Fruit fly (Drosophila melanogaster) whole organism, adult: Measurements from ENCODE around the gene GstD6.

Experiments used
- CG11617 ChIP-seq: fragments of 200-800 bp; sonication (Bioruptor generic); optimal IDR thresholded peaks from 2 replicates; lab custom pipeline; 2017; ENCODE audit warnings: mild to moderate bottlenecking, missing biosample characterization, missing genetic modification reagents, missing genetic modification characterization
- CG1620 ChIP-seq: fragments of 200-800 bp; sonication (Bioruptor generic); optimal IDR thresholded peaks from 2 replicates; lab custom pipeline; 2016; ENCODE audit warnings: missing biosample characterization, missing genetic modification characterization
- CG33017 ChIP-seq: fragments of 200-800 bp; sonication (Bioruptor generic); optimal IDR thresholded peaks from 2 replicates; lab custom pipeline; 2018; ENCODE audit warnings: missing biosample characterization, mild to moderate bottlenecking, missing genetic modification characterization, moderate library complexity
- CG7045 ChIP-seq: fragments of 200-800 bp; sonication (Bioruptor generic); optimal IDR thresholded peaks from 2 replicates; lab custom pipeline; 2017; ENCODE audit warnings: missing biosample characterization, mild to moderate bottlenecking, missing genetic modification characterization
- Crg-1 ChIP-seq: fragments of 200-800 bp; sonication (Bioruptor generic); optimal IDR thresholded peaks from 2 replicates; lab custom pipeline; 2016; ENCODE audit warnings: missing biosample characterization, missing genetic modification characterization
- bab1 ChIP-seq: fragments of 200-800 bp; sonication (Bioruptor generic); optimal IDR thresholded peaks from 3 replicates; lab custom pipeline; 2019; ENCODE audit warnings: missing biosample characterization, mild to moderate bottlenecking, missing genetic modification characterization, moderate library complexity
- cic ChIP-seq: fragments of 200-800 bp; sonication (Bioruptor generic); optimal IDR thresholded peaks from 2 replicates; lab custom pipeline; 2017; ENCODE audit warnings: missing biosample characterization, mild to moderate bottlenecking, missing genetic modification characterization, moderate library complexity
- ovo ChIP-seq: fragments of 200-800 bp; sonication (Bioruptor generic); optimal IDR thresholded peaks from 2 replicates; lab custom pipeline; 2016; ENCODE audit warnings: missing biosample characterization, missing genetic modification characterization
- tj ChIP-seq: fragments of 200-800 bp; sonication (Bioruptor generic); optimal IDR thresholded peaks from 3 replicates; lab custom pipeline; 2017; ENCODE audit warnings: missing biosample characterization, mild to moderate bottlenecking, missing genetic modification characterization, moderate library complexity

Gene GstD6

DNA sequence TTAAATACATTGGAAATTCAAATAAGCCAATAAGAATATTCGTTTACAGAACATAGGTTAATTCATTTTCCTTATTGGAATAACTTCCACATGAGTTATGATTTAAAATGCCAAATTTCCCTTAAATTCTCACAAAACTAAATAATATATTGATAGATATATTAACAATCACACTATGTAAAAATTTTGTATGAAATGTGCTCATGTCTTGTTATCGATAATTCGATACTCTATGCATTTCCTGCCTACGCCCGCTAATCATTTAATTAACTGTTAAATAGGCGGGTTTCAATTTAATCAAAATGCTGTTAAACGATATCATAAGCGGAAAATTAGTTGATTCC is 49.4 kb downstream of the GstD6 start, which contains the start of gene NANS:
TSS of gene NANS (plus strand) at position 269 of the 344 bp plus-strand sequence.
- TF ChIP-seq ovo (GFP tag; lab: Kevin White, UChicago), result no peak
- no peak for TF ChIP-seq Crg-1 (GFP tag; lab: Kevin White, UChicago)
- TF ChIP-seq CG33017 (tag; lab: Kevin White, UChicago), result no peak
- TF ChIP-seq tj (GFP tag; lab: Kevin White, UChicago), result no peak
- TF ChIP-seq CG1620, result no peak
- TF ChIP-seq CG7045 (GFP tag; lab: Kevin White, UChicago), result no peak
- TF ChIP-seq CG11617 (GFP tag; lab: Kevin White, UChicago), result no peak
- no peak for TF ChIP-seq cic (GFP tag; lab: Kevin White, UChicago)
- no peak for TF ChIP-seq bab1 (GFP tag; lab: Kevin White, UChicago)
